Worm (Caenorhabditis elegans) whole organism, L4 larva: ENCODE results near the gene F46C5.4.

Experiments
- F49E8.2 ChIP-seq: sonication (generic microtip); optimal IDR thresholded peaks from 2 replicates; lab custom pipeline; 2016; ENCODE audit warnings: missing compliant biosample characterization, mild to moderate bottlenecking, missing genetic modification characterization, borderline replicate concordance
- ZK546.5 ChIP-seq, 2 experiments: sonication (generic microtip); optimal IDR thresholded peaks; 2 replicates each; lab custom pipeline; 2017; ENCODE audit warnings: missing biosample characterization in 2 of 2, missing genetic modification characterization in 2 of 2
- ama-1 ChIP-seq: fragments of 150-350 bp; optimal IDR thresholded peaks from 2 replicates; lab custom pipeline; 2014; ENCODE audit warnings: inconsistent platforms, mixed read lengths
- egl-27 ChIP-seq: sonication (generic microtip); optimal IDR thresholded peaks from 3 replicates; lab custom pipeline; 2017; ENCODE audit warnings: missing biosample characterization, missing genetic modification reagents, missing genetic modification characterization
- jun-1 ChIP-seq: fragments of 150-350 bp; optimal IDR thresholded peaks from 2 replicates; lab custom pipeline; 2014; ENCODE audit warnings: missing biosample characterization, missing genetic modification reagents, missing genetic modification characterization
- lin-1 ChIP-seq: fragments of 200-800 bp; sonication (Bioruptor generic); IDR thresholded peaks from 2 replicates; pipeline ENCODE4 v1.3.6; 2022; ENCODE audit warnings: missing genetic modification reagents, missing genetic modification characterization, missing compliant biosample characterization
- lsy-2 ChIP-seq, 2 experiments: fragments of 150-350 bp in 1 of 2; sonication (generic microtip) in 1 of 2; optimal IDR thresholded peaks; 2 replicates each; lab custom pipeline; 2014 to 2017; ENCODE audit warnings: missing biosample characterization in 2 of 2, missing genetic modification characterization in 2 of 2
- mep-1 ChIP-seq: fragments of 150-350 bp; sonication (generic microtip); optimal IDR thresholded peaks from 3 replicates; lab custom pipeline; 2014; ENCODE audit warnings: missing biosample characterization, missing genetic modification characterization
- mes-2 ChIP-seq: sonication (generic microtip); optimal IDR thresholded peaks from 2 replicates; lab custom pipeline; 2016; ENCODE audit warnings: missing genotype, mild to moderate bottlenecking, missing genetic modification characterization, missing compliant biosample characterization; ENCODE audit not compliant: poor library complexity, severe bottlenecking
- nhr-237 ChIP-seq: sonication (generic microtip); optimal IDR thresholded peaks from 2 replicates; lab custom pipeline; 2017; ENCODE audit warnings: missing biosample characterization, missing genetic modification characterization
- nhr-25 ChIP-seq: sonication (generic microtip); optimal IDR thresholded peaks from 2 replicates; lab custom pipeline; 2017; ENCODE audit warnings: missing genetic modification characterization, mild to moderate bottlenecking, missing compliant biosample characterization, antibody characterized with exemption, moderate library complexity, borderline replicate concordance; ENCODE audit not compliant: insufficient read depth
- skn-1 ChIP-seq: fragments of 150-350 bp; optimal IDR thresholded peaks from 2 replicates; lab custom pipeline; 2014; ENCODE audit warnings: missing biosample characterization, missing genetic modification characterization

- no peak for TF ChIP-seq nhr-25 (tag; lab: Kevin White, UChicago)
- no peak for TF ChIP-seq F49E8.2 (tag; lab: Kevin White, UChicago)
- no peak for TF ChIP-seq mes-2 (tag; lab: Kevin White, UChicago)
- no peak for TF ChIP-seq ama-1 (lab: Kevin White, UChicago)
- TF ChIP-seq mep-1 (tag; lab: Kevin White, UChicago) = no peak
- TF ChIP-seq lsy-2 (tag; optimal IDR thresholded peaks at IDR 0.05; lab: Kevin White, UChicago) = no peak
- no peak for TF ChIP-seq ZK546.5 (tag; optimal IDR thresholded peaks at IDR 0.05; lab: Kevin White, UChicago)
- no peak for TF ChIP-seq lin-1
- TF ChIP-seq egl-27 (tag; lab: Kevin White, UChicago) = no peak
- no peak for TF ChIP-seq nhr-237 (tag; lab: Kevin White, UChicago)
- TF ChIP-seq skn-1 (tag; lab: Kevin White, UChicago) = no peak
- TF ChIP-seq jun-1 (tag; lab: Kevin White, UChicago) = no peak
Observed at ce11 chrII:8788752-8789151, 47.1 kb upstream of the F46C5.4 start.
